Worm (Caenorhabditis elegans): ENCODE measurements around the gene try-3.

- TF ChIP-seq lsy-2 (tag; optimal IDR thresholded peaks at IDR 0.05) (peak in 1 of 2 experiments; percentile 34), nhr-237 (tag; optimal IDR thresholded peaks at IDR 0.05) (no peak), ceh-82 (tag; optimal IDR thresholded peaks at IDR 0.05) (no peak), sox-4 (tag; optimal IDR thresholded peaks at IDR 0.05) (peak; percentile 53), jun-1 (tag; optimal IDR thresholded peaks at IDR 0.05) (no peak), nhr-76 (tag; optimal IDR thresholded peaks at IDR 0.05) (no peak), nhr-28 (tag; optimal IDR thresholded peaks at IDR 0.05) (no peak), egl-27 (tag; optimal IDR thresholded peaks at IDR 0.05) (no peak), pqm-1 (tag; optimal IDR thresholded peaks at IDR 0.05) (no peak), mef-2 (tag; optimal IDR thresholded peaks at IDR 0.05) (no peak), nhr-77 (tag; optimal IDR thresholded peaks at IDR 0.05) (no peak), lir-3 (tag; optimal IDR thresholded peaks at IDR 0.05; ENCODE audit: poor library complexity) (no peak), snpc-4 (tag; optimal IDR thresholded peaks at IDR 0.05) (no peak)
These were observed 42.3 kb upstream of the try-3 start for ce11 chrIV:6514700-6515099.
